Fruit fly (Drosophila melanogaster) whole organism, embryonic: ENCODE data around the gene Ir94a.

Experiments
- Aef1 ChIP-seq: fragments of 200-800 bp; sonication (Bioruptor generic); IDR thresholded peaks from 3 replicates; pipeline ENCODE4 v1.3.6; 2022; ENCODE audit warnings: missing biosample characterization, missing genetic modification characterization
- Bgb ChIP-seq: fragments of 200-800 bp; sonication (Bioruptor generic); IDR thresholded peaks from 2 replicates; pipeline ENCODE4 v1.3.6; 2022; ENCODE audit warnings: missing biosample characterization, missing genetic modification characterization; ENCODE audit not compliant: partially characterized antibody
- CG10366 ChIP-seq: fragments of 200-800 bp; sonication (Bioruptor generic); IDR thresholded peaks from 2 replicates; pipeline ENCODE4 v1.3.6; 2022; ENCODE audit warnings: missing biosample characterization, missing genetic modification characterization
- CG14014 ChIP-seq: fragments of 200-800 bp; sonication (Bioruptor generic); IDR thresholded peaks from 2 replicates; pipeline ENCODE4 v1.3.6; 2022; ENCODE audit warnings: missing biosample characterization, missing genetic modification characterization
- CG16863 ChIP-seq: fragments of 200-800 bp; sonication (Bioruptor generic); optimal IDR thresholded peaks from 3 replicates; lab custom pipeline; 2016; ENCODE audit warnings: missing biosample characterization, missing genetic modification characterization
- CG17912 ChIP-seq: fragments of 200-800 bp; sonication (Bioruptor generic); optimal IDR thresholded peaks from 2 replicates; lab custom pipeline; 2018; ENCODE audit warnings: missing biosample characterization, mild to moderate bottlenecking, missing genetic modification characterization
- CG2712 ChIP-seq: fragments of 200-800 bp; optimal IDR thresholded peaks from 3 replicates; lab custom pipeline; 2019; ENCODE audit warnings: missing biosample characterization, mild to moderate bottlenecking, missing genetic modification characterization, moderate library complexity
- CG2889 ChIP-seq: fragments of 200-800 bp; sonication (Bioruptor generic); IDR thresholded peaks from 3 replicates; pipeline ENCODE4 v1.3.6; 2022; ENCODE audit warnings: missing biosample characterization, missing genetic modification characterization
- CG32532 ChIP-seq: fragments of 200-800 bp; sonication (Bioruptor generic); IDR thresholded peaks from 2 replicates; pipeline ENCODE4 v1.3.6; 2022; ENCODE audit warnings: missing biosample characterization, missing genetic modification characterization
- CG32772 ChIP-seq: fragments of 200-800 bp; sonication (Bioruptor generic); IDR thresholded peaks from 2 replicates; pipeline ENCODE4 v1.3.6; 2022; ENCODE audit warnings: missing biosample characterization, missing genetic modification characterization
- CG4707 ChIP-seq: fragments of 200-800 bp; sonication (Bioruptor generic); optimal IDR thresholded peaks from 2 replicates; lab custom pipeline; 2018; ENCODE audit warnings: missing biosample characterization, mild to moderate bottlenecking, missing genetic modification characterization, moderate library complexity
- CG4730 ChIP-seq: fragments of 200-800 bp; sonication (Bioruptor generic); IDR thresholded peaks from 2 replicates; pipeline ENCODE4 v1.3.6; 2022; ENCODE audit warnings: missing biosample characterization, missing genetic modification characterization
- CG8388 ChIP-seq: fragments of 200-800 bp; sonication (Bioruptor generic); optimal IDR thresholded peaks from 2 replicates; lab custom pipeline; 2019; ENCODE audit warnings: missing biosample characterization, mild to moderate bottlenecking, missing genetic modification characterization, moderate library complexity
- CHES-1-like ChIP-seq: fragments of 200-800 bp; sonication (Bioruptor generic); optimal IDR thresholded peaks from 2 replicates; lab custom pipeline; 2016; ENCODE audit warnings: missing biosample characterization, missing genetic modification characterization
- Fer3 ChIP-seq: fragments of 200-800 bp; sonication (Bioruptor generic); optimal IDR thresholded peaks from 2 replicates; lab custom pipeline; 2018; ENCODE audit warnings: missing biosample characterization, mild to moderate bottlenecking, missing genetic modification characterization, moderate library complexity
- Gug ChIP-seq: fragments of 200-800 bp; sonication (Bioruptor generic); IDR thresholded peaks from 4 replicates; pipeline ENCODE4 v1.3.6; 2022; ENCODE audit warnings: missing biosample characterization, missing genetic modification characterization
- HLHmδ ChIP-seq: fragments of 200-800 bp; sonication (Bioruptor generic); optimal IDR thresholded peaks from 2 replicates; lab custom pipeline; 2018; ENCODE audit warnings: missing biosample characterization, mild to moderate bottlenecking, missing genetic modification characterization, moderate library complexity
- Hr51 ChIP-seq, 2 experiments: fragments of 200-800 bp; sonication (Bioruptor generic); optimal IDR thresholded peaks; 2 replicates in 1 of 2; 3 replicates in 1 of 2; lab custom pipeline; 2016 to 2018; ENCODE audit warnings: missing biosample characterization in 2 of 2, missing genetic modification characterization in 2 of 2, mild to moderate bottlenecking in 1 of 2, moderate library complexity in 1 of 2
- MBD-R2 ChIP-seq: fragments of 200-800 bp; sonication (Bioruptor generic); IDR thresholded peaks from 2 replicates; pipeline ENCODE4 v1.3.6; 2022; ENCODE audit warnings: missing biosample characterization, missing genetic modification characterization
- Max ChIP-seq: fragments of 200-800 bp; sonication (Bioruptor generic); optimal IDR thresholded peaks from 2 replicates; lab custom pipeline; 2016; ENCODE audit warnings: missing biosample characterization, mild to moderate bottlenecking, missing genetic modification characterization
- Med ChIP-seq: fragments of 200-800 bp; sonication (Bioruptor generic); peaks from one replicate; lab custom pipeline; 2016; ENCODE audit warnings: missing biosample characterization, missing genetic modification characterization, mild to moderate bottlenecking, inconsistent platforms, moderate library complexity
- Nf-YB ChIP-seq: fragments of 200-800 bp; sonication (Bioruptor generic); optimal IDR thresholded peaks from 3 replicates; lab custom pipeline; 2019; ENCODE audit warnings: missing biosample characterization, mild to moderate bottlenecking, missing genetic modification characterization, moderate library complexity
- Opbp ChIP-seq: fragments of 200-800 bp; sonication (Bioruptor generic); IDR thresholded peaks from 3 replicates; pipeline ENCODE4 v1.3.6; 2022; ENCODE audit warnings: missing biosample characterization, missing genetic modification characterization; ENCODE audit not compliant: partially characterized antibody
- Optix ChIP-seq: fragments of 200-800 bp; sonication (Bioruptor generic); IDR thresholded peaks from 3 replicates; pipeline ENCODE4 v1.3.6; 2022; ENCODE audit warnings: missing biosample characterization, missing genetic modification characterization
- Pdp1 ChIP-seq, 2 experiments: fragments of 200-800 bp; sonication (Bioruptor generic); optimal IDR thresholded peaks; 3 replicates each; lab custom pipeline; 2016; ENCODE audit warnings: missing biosample characterization in 2 of 2, missing genetic modification characterization in 2 of 2, mild to moderate bottlenecking in 1 of 2, moderate library complexity in 1 of 2
- Taf1 ChIP-seq: fragments of 200-800 bp; sonication (Bioruptor generic); IDR thresholded peaks from 2 replicates; pipeline ENCODE4 v1.3.6; 2022; ENCODE audit warnings: missing biosample characterization, missing genetic modification characterization
- Trl ChIP-seq, 3 experiments: fragments of >200 bp in 2 of 3; fragments of 200-800 bp in 1 of 3; sonication (Bioruptor generic) in 1 of 3; optimal IDR thresholded peaks; 2 replicates in 1 of 3; 3 replicates in 2 of 3; lab custom pipeline; 2016 to 2017; ENCODE audit warnings: missing biosample characterization in 1 of 3, missing genetic modification characterization in 1 of 3
- Usf ChIP-seq: fragments of 200-800 bp; sonication (Bioruptor generic); optimal IDR thresholded peaks from 2 replicates; lab custom pipeline; 2017; ENCODE audit warnings: missing genotype, missing biosample characterization, missing genetic modification characterization
- al ChIP-seq: fragments of 200-800 bp; sonication (Bioruptor generic); IDR thresholded peaks from 2 replicates; pipeline ENCODE4 v1.3.6; 2022; ENCODE audit warnings: missing biosample characterization, missing genetic modification characterization
- ash1 ChIP-seq: fragments of 200-800 bp; sonication (Bioruptor generic); optimal IDR thresholded peaks from 2 replicates; lab custom pipeline; 2018; ENCODE audit warnings: missing biosample characterization, mild to moderate bottlenecking, missing genetic modification characterization
- bsh ChIP-seq, 2 experiments: fragments of 200-800 bp; sonication (Bioruptor generic); optimal IDR thresholded peaks; 2 replicates each; lab custom pipeline; 2017 to 2018; ENCODE audit warnings: mild to moderate bottlenecking in 2 of 2, missing biosample characterization in 2 of 2, missing genetic modification characterization in 2 of 2, moderate library complexity in 1 of 2
- cas ChIP-seq: fragments of 200-800 bp; sonication (Bioruptor generic); IDR thresholded peaks from 2 replicates; pipeline ENCODE4 v1.3.6; 2022; ENCODE audit warnings: missing biosample characterization, missing genetic modification characterization
- ci ChIP-seq: fragments of 200-800 bp; sonication (Bioruptor generic); IDR thresholded peaks from 3 replicates; pipeline ENCODE4 v1.3.6; 2022; ENCODE audit warnings: missing biosample characterization, missing genetic modification characterization
- cwo ChIP-seq: fragments of 200-800 bp; sonication (Bioruptor generic); optimal IDR thresholded peaks from 3 replicates; lab custom pipeline; 2017; ENCODE audit warnings: missing biosample characterization, missing genetic modification characterization, mild to moderate bottlenecking, moderate library complexity, missing genetic modification reagents
- eyg ChIP-seq: fragments of 200-800 bp; sonication (Bioruptor generic); optimal IDR thresholded peaks from 3 replicates; lab custom pipeline; 2016; ENCODE audit warnings: missing biosample characterization, missing genetic modification characterization
- grau ChIP-seq: fragments of 200-800 bp; optimal IDR thresholded peaks from 3 replicates; lab custom pipeline; 2019; ENCODE audit warnings: missing biosample characterization, mild to moderate bottlenecking, missing genetic modification characterization, moderate library complexity
- grn ChIP-seq: fragments of 200-800 bp; sonication (Bioruptor generic); optimal IDR thresholded peaks from 3 replicates; lab custom pipeline; 2017; ENCODE audit warnings: missing biosample characterization, missing genetic modification characterization
- her ChIP-seq: fragments of 200-800 bp; sonication (Bioruptor generic); optimal IDR thresholded peaks from 2 replicates; lab custom pipeline; 2016; ENCODE audit warnings: missing biosample characterization, missing genetic modification characterization
- kah ChIP-seq: fragments of 200-800 bp; sonication (Bioruptor generic); optimal IDR thresholded peaks from 2 replicates; lab custom pipeline; 2018; ENCODE audit warnings: missing biosample characterization, mild to moderate bottlenecking, missing genetic modification characterization
- klu ChIP-seq: fragments of 200-800 bp; sonication (Bioruptor generic); IDR thresholded peaks from 2 replicates; pipeline ENCODE4 v1.3.6; 2022; ENCODE audit warnings: missing biosample characterization, missing genetic modification characterization
- mam ChIP-seq: fragments of 200-800 bp; sonication (Bioruptor generic); optimal IDR thresholded peaks from 3 replicates; lab custom pipeline; 2016; ENCODE audit warnings: missing biosample characterization, missing genetic modification characterization
- nerfin-2 ChIP-seq: fragments of 200-800 bp; sonication (Bioruptor generic); IDR thresholded peaks from 2 replicates; pipeline ENCODE4 v1.3.6; 2022; ENCODE audit warnings: missing biosample characterization, missing genetic modification characterization; ENCODE audit not compliant: partially characterized antibody
- onecut ChIP-seq: fragments of 200-800 bp; sonication (Bioruptor generic); IDR thresholded peaks from 2 replicates; pipeline ENCODE4 v1.3.6; 2022; ENCODE audit warnings: missing biosample characterization, missing genetic modification characterization
- rib ChIP-seq: fragments of 200-800 bp; sonication (Bioruptor generic); IDR thresholded peaks from 2 replicates; pipeline ENCODE4 v1.3.6; 2022; ENCODE audit warnings: missing biosample characterization, missing genetic modification characterization
- sisA ChIP-seq: fragments of 200-800 bp; sonication (Bioruptor generic); IDR thresholded peaks from 2 replicates; pipeline ENCODE4 v1.3.6; 2022; ENCODE audit warnings: missing biosample characterization, missing genetic modification characterization
- stwl ChIP-seq: fragments of 200-800 bp; sonication (Bioruptor generic); optimal IDR thresholded peaks from 3 replicates; lab custom pipeline; 2018; ENCODE audit warnings: missing biosample characterization, mild to moderate bottlenecking, missing genetic modification characterization, moderate library complexity
- tna ChIP-seq: fragments of 200-800 bp; sonication (Bioruptor generic); IDR thresholded peaks from 2 replicates; pipeline ENCODE4 v1.3.6; 2022; ENCODE audit warnings: missing biosample characterization, missing genetic modification characterization; ENCODE audit not compliant: partially characterized antibody
- tx ChIP-seq: fragments of 200-800 bp; sonication (Bioruptor generic); optimal IDR thresholded peaks from 2 replicates; lab custom pipeline; 2016; ENCODE audit warnings: missing biosample characterization, missing genetic modification characterization
- unpg ChIP-seq: fragments of 200-800 bp; sonication (Bioruptor generic); optimal IDR thresholded peaks from 3 replicates; lab custom pipeline; 2018; ENCODE audit warnings: missing biosample characterization, mild to moderate bottlenecking, missing genetic modification characterization, moderate library complexity
- wek ChIP-seq: fragments of 200-800 bp; sonication (Bioruptor generic); optimal IDR thresholded peaks from 3 replicates; lab custom pipeline; 2018; ENCODE audit warnings: missing biosample characterization, mild to moderate bottlenecking, missing genetic modification characterization, moderate library complexity
- z ChIP-seq: fragments of 200-800 bp; sonication (Bioruptor generic); IDR thresholded peaks from 3 replicates; pipeline ENCODE4 v1.3.6; 2022; ENCODE audit warnings: missing biosample characterization, missing genetic modification characterization

Gene Ir94a

DNA sequence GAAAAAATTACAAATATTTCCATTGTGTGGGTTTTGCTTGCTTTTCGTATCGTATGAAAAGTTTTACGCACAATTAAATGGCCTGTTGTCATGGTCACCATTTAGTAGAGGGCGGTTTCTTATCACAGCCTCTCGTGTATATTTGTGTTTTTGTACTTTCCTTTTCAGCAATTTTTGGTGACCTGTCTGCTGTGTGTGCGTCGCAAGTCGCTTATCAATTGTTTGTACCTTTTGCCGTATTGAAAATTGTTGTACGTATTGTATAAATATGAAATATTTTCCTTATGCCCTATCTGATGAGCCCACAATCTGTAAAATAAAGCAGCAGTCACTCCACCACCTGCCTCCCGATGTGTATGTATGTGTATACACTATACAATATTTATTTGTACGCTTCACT is 46.8 kb upstream of the Ir94a start (continued):
- TF ChIP-seq Usf (GFP tag; lab: Kevin White, UChicago) (no peak), MBD-R2 (GFP tag; lab: Robert Waterston, UW) (no peak), Trl (optimal IDR thresholded peaks at IDR 0.05; lab: Kevin White, UChicago) (no peak), Trl (GFP tag; optimal IDR thresholded peaks at IDR 0.05; lab: Kevin White, UChicago) (no peak), Gug (no peak), Opbp (GFP tag; lab: Robert Waterston, UW) (no peak), Taf1 (GFP tag; lab: Robert Waterston, UW) (no peak), wek (no peak), bsh (GFP tag; optimal IDR thresholded peaks at IDR 0.05; lab: Kevin White, UChicago) (peak in 1 of 2 experiments; percentile 3), CG8388 (GFP tag; lab: Kevin White, UChicago) (no peak), Nf-YB (GFP tag; lab: Kevin White, UChicago) (no peak), al (GFP tag; lab: Robert Waterston, UW) (no peak), stwl (tag; lab: Kevin White, UChicago) (peak; percentile 33), nerfin-2 (GFP tag; lab: Robert Waterston, UW) (no peak), Med (GFP tag; lab: Kevin White, UChicago) (peak; percentile 12), sisA (no peak), z (GFP tag; lab: Robert Waterston, UW) (no peak), Max (no peak), unpg (GFP tag; lab: Kevin White, UChicago) (no peak), cas (no peak), Hr51 (GFP tag; optimal IDR thresholded peaks at IDR 0.05; lab: Kevin White, UChicago) (no peak), grn (GFP tag; lab: Kevin White, UChicago) (peak; percentile 2), CG17912 (GFP tag; lab: Kevin White, UChicago) (no peak), Pdp1 (GFP tag; optimal IDR thresholded peaks at IDR 0.05; lab: Kevin White, UChicago) (peak in 1 of 2 experiments; percentile 11), ash1 (GFP tag; lab: Kevin White, UChicago) (no peak), kah (no peak), mam (GFP tag; lab: Kevin White, UChicago) (no peak), tna (GFP tag; lab: Robert Waterston, UW) (no peak), Bgb (no peak), CG4707 (GFP tag; lab: Kevin White, UChicago) (no peak), Fer3 (tag; lab: Kevin White, UChicago) (no peak), CG10366 (GFP tag; lab: Robert Waterston, UW) (no peak), onecut (no peak), CG32532 (GFP tag; lab: Robert Waterston, UW) (no peak), CG2889 (no peak), tx (no peak), rib (GFP tag; lab: Robert Waterston, UW) (no peak), her (no peak), CG2712 (tag; lab: Kevin White, UChicago) (peak; percentile 7), CG4730 (GFP tag; lab: Robert Waterston, UW) (no peak), CG16863 (no peak), HLHmδ (GFP tag; lab: Kevin White, UChicago) (no peak), klu (GFP tag; lab: Robert Waterston, UW) (no peak), CHES-1-like (no peak), Optix (no peak), cwo (GFP tag; lab: Kevin White, UChicago) (no peak), grau (tag; lab: Kevin White, UChicago) (no peak), CG14014 (no peak), ci (GFP tag; lab: Robert Waterston, UW) (no peak), CG32772 (GFP tag; lab: Robert Waterston, UW) (no peak), Aef1 (no peak), eyg (no peak)
